Worm (Caenorhabditis elegans) whole organism, young adult: ENCODE measurements around the gene unc-36.

Source experiments
- B0035.1 ChIP-seq: sonication (generic microtip); optimal IDR thresholded peaks from 2 replicates; lab custom pipeline; 2016; ENCODE audit warnings: missing genetic modification characterization, mild to moderate bottlenecking, missing compliant biosample characterization, missing genotype, missing genetic modification reagents
- B0261.1 ChIP-seq: sonication (generic microtip); optimal IDR thresholded peaks from 2 replicates; lab custom pipeline; 2016; ENCODE audit warnings: mild to moderate bottlenecking, missing genetic modification characterization, moderate library complexity, missing compliant biosample characterization
- C06A6.2 ChIP-seq: fragments of 200-800 bp; sonication (Bioruptor generic); conservative IDR thresholded peaks from 2 replicates; pipeline ENCODE4 v1.3.6; 2022; ENCODE audit warnings: missing genetic modification characterization, missing compliant biosample characterization
- C17E4.6 ChIP-seq: fragments of 200-800 bp; sonication (Bioruptor generic); IDR thresholded peaks from 2 replicates; pipeline ENCODE4 v1.3.6; 2022; ENCODE audit warnings: missing genetic modification reagents, missing genetic modification characterization, missing compliant biosample characterization
- F10E7.11 ChIP-seq: sonication (generic microtip); optimal IDR thresholded peaks from 2 replicates; lab custom pipeline; 2017; ENCODE audit warnings: mild to moderate bottlenecking, missing genetic modification characterization, moderate library complexity, missing compliant biosample characterization
- F22D6.2 ChIP-seq: sonication (generic microtip); optimal IDR thresholded peaks from 2 replicates; lab custom pipeline; 2016; ENCODE audit warnings: mild to moderate bottlenecking, missing genetic modification characterization, missing compliant biosample characterization
- F37B4.10 ChIP-seq: fragments of 200-800 bp; sonication (Bioruptor generic); IDR thresholded peaks from 2 replicates; pipeline ENCODE4 v1.3.6; 2022; ENCODE audit warnings: missing genetic modification characterization, missing compliant biosample characterization
- F49E8.2 ChIP-seq: sonication (generic microtip); optimal IDR thresholded peaks from 3 replicates; lab custom pipeline; 2017; ENCODE audit warnings: missing genetic modification characterization, mild to moderate bottlenecking, missing compliant biosample characterization, antibody characterized with exemption, moderate library complexity; ENCODE audit not compliant: insufficient read depth
- F57C9.4 ChIP-seq: sonication (generic microtip); optimal IDR thresholded peaks from 2 replicates; lab custom pipeline; 2017; ENCODE audit warnings: mild to moderate bottlenecking, missing genetic modification characterization, missing compliant biosample characterization
- T07F8.4 ChIP-seq: sonication (generic microtip); optimal IDR thresholded peaks from 2 replicates; lab custom pipeline; 2016; ENCODE audit warnings: mild to moderate bottlenecking, missing genetic modification characterization, moderate library complexity, missing compliant biosample characterization
- Y56A3A.18 ChIP-seq: fragments of 200-800 bp; sonication (Bioruptor generic); IDR thresholded peaks from 2 replicates; pipeline ENCODE4 v1.3.6; 2022; ENCODE audit warnings: missing genetic modification reagents, missing genetic modification characterization, missing compliant biosample characterization
- Y67H2A.10 ChIP-seq: fragments of 200-800 bp; sonication (Bioruptor generic); conservative IDR thresholded peaks from 2 replicates; pipeline ENCODE4 v1.3.6; 2022; ENCODE audit warnings: missing genetic modification reagents, missing genetic modification characterization, missing compliant biosample characterization
- aptf-2 ChIP-seq: fragments of 200-800 bp; sonication (Bioruptor generic); conservative IDR thresholded peaks from 2 replicates; pipeline ENCODE4 v1.3.6; 2022; ENCODE audit warnings: missing genetic modification reagents, missing genetic modification characterization, missing compliant biosample characterization
- aptf-3 ChIP-seq: fragments of 200-800 bp; sonication (Bioruptor generic); IDR thresholded peaks from 2 replicates; pipeline ENCODE4 v1.3.6; 2022; ENCODE audit warnings: missing genetic modification characterization, missing compliant biosample characterization
- athp-1 ChIP-seq: sonication (generic microtip); optimal IDR thresholded peaks from 2 replicates; lab custom pipeline; 2017; ENCODE audit warnings: mild to moderate bottlenecking, missing genetic modification characterization, missing compliant biosample characterization
- bed-1 ChIP-seq: fragments of 200-800 bp; sonication (Bioruptor generic); IDR thresholded peaks from 2 replicates; pipeline ENCODE4 v1.3.6; 2022; ENCODE audit warnings: missing genetic modification reagents, missing genetic modification characterization, missing compliant biosample characterization
- bed-2 ChIP-seq: fragments of 200-800 bp; sonication (Bioruptor generic); IDR thresholded peaks from 2 replicates; pipeline ENCODE4 v1.3.6; 2022; ENCODE audit warnings: missing genetic modification reagents, missing genetic modification characterization, missing compliant biosample characterization
- ceh-27 ChIP-seq: fragments of 200-800 bp; sonication (Bioruptor generic); optimal IDR thresholded peaks from 2 replicates; lab custom pipeline; 2018; ENCODE audit warnings: mild to moderate bottlenecking, missing genetic modification characterization, moderate library complexity, missing compliant biosample characterization
- egl-44 ChIP-seq: fragments of 200-800 bp; sonication (Bioruptor generic); IDR thresholded peaks from 2 replicates; pipeline ENCODE4 v1.3.6; 2022; ENCODE audit warnings: missing genetic modification reagents, missing genetic modification characterization, missing compliant biosample characterization
- ets-4 ChIP-seq: fragments of 200-800 bp; sonication (Bioruptor generic); optimal IDR thresholded peaks from 2 replicates; lab custom pipeline; 2018; ENCODE audit warnings: mild to moderate bottlenecking, missing genetic modification characterization, missing compliant biosample characterization
- hlh-12 ChIP-seq: sonication (generic microtip); optimal IDR thresholded peaks from 2 replicates; lab custom pipeline; 2016; ENCODE audit warnings: missing genetic modification characterization, missing compliant biosample characterization
- hlh-26 ChIP-seq: fragments of 200-800 bp; sonication (Bioruptor generic); conservative IDR thresholded peaks from 2 replicates; pipeline ENCODE4 v1.3.6; 2022; ENCODE audit warnings: missing genetic modification reagents, missing genetic modification characterization, missing compliant biosample characterization
- hmg-1.2 ChIP-seq: fragments of 200-800 bp; sonication (Bioruptor generic); IDR thresholded peaks from 2 replicates; pipeline ENCODE4 v1.3.6; 2022; ENCODE audit warnings: missing genetic modification reagents, missing genetic modification characterization, missing compliant biosample characterization
- hrde-1 ChIP-seq: sonication (generic microtip); optimal IDR thresholded peaks from 2 replicates; lab custom pipeline; 2016; ENCODE audit warnings: missing genetic modification characterization, mild to moderate bottlenecking, missing compliant biosample characterization, moderate library complexity, missing genotype, missing genetic modification reagents, borderline replicate concordance
- let-526 ChIP-seq: fragments of 200-800 bp; sonication (Bioruptor generic); IDR thresholded peaks from 2 replicates; pipeline ENCODE4 v1.3.6; 2022; ENCODE audit warnings: missing genetic modification reagents, missing genetic modification characterization, missing compliant biosample characterization
- let-607 ChIP-seq, 2 experiments: fragments of 200-800 bp in 1 of 2; sonication (Bioruptor generic) in 1 of 2; sonication (generic microtip) in 1 of 2; optimal IDR thresholded peaks; 2 replicates each; lab custom pipeline; 2016 to 2018; ENCODE audit warnings: mild to moderate bottlenecking in 2 of 2, missing compliant biosample characterization in 2 of 2, missing genetic modification characterization in 2 of 2, moderate library complexity in 2 of 2, missing genotype in 1 of 2
- lsy-27 ChIP-seq: sonication (generic microtip); optimal IDR thresholded peaks from 2 replicates; lab custom pipeline; 2017; ENCODE audit warnings: missing genetic modification characterization, mild to moderate bottlenecking, missing compliant biosample characterization, antibody characterized with exemption, missing genotype, borderline replicate concordance; ENCODE audit not compliant: insufficient read depth
- madf-8 ChIP-seq: fragments of 200-800 bp; sonication (Bioruptor generic); conservative IDR thresholded peaks from 2 replicates; pipeline ENCODE4 v1.3.6; 2022; ENCODE audit warnings: missing genetic modification reagents, missing genetic modification characterization, missing compliant biosample characterization
- mel-28 ChIP-seq: sonication (generic microtip); optimal IDR thresholded peaks from 2 replicates; lab custom pipeline; 2016; ENCODE audit warnings: borderline replicate concordance, mild to moderate bottlenecking, missing genetic modification characterization, missing compliant biosample characterization
- nhr-120 ChIP-seq: fragments of 200-800 bp; sonication (Bioruptor generic); IDR thresholded peaks from 2 replicates; pipeline ENCODE4 v1.3.6; 2022; ENCODE audit warnings: missing genetic modification characterization, missing compliant biosample characterization
- nhr-179 ChIP-seq: sonication (generic microtip); optimal IDR thresholded peaks from 2 replicates; lab custom pipeline; 2016; ENCODE audit warnings: mild to moderate bottlenecking, missing genetic modification characterization, missing compliant biosample characterization
- nhr-90 ChIP-seq: sonication (generic microtip); optimal IDR thresholded peaks from 2 replicates; lab custom pipeline; 2016; ENCODE audit warnings: missing genotype, mild to moderate bottlenecking, missing genetic modification characterization, missing compliant biosample characterization
- rcor-1 ChIP-seq: fragments of 200-800 bp; sonication (Bioruptor generic); IDR thresholded peaks from 2 replicates; pipeline ENCODE4 v1.3.6; 2022; ENCODE audit warnings: missing genetic modification reagents, missing genetic modification characterization, missing compliant biosample characterization
- rec-8 ChIP-seq, 2 experiments: sonication (generic microtip); optimal IDR thresholded peaks; 2 replicates each; lab custom pipeline; 2016; ENCODE audit warnings: mild to moderate bottlenecking in 2 of 2, missing genetic modification characterization in 2 of 2, missing genetic modification reagents in 2 of 2, missing genotype in 2 of 2, missing biosample characterization in 1 of 2, missing compliant biosample characterization in 1 of 2, moderate library complexity in 1 of 2
- sea-2 ChIP-seq: fragments of 200-800 bp; sonication (Bioruptor generic); IDR thresholded peaks from 2 replicates; pipeline ENCODE4 v1.3.6; 2022; ENCODE audit warnings: missing genetic modification characterization, missing compliant biosample characterization
- snpc-3.4 ChIP-seq: sonication (generic microtip); optimal IDR thresholded peaks from 2 replicates; lab custom pipeline; 2017; ENCODE audit warnings: missing genetic modification characterization, mild to moderate bottlenecking, missing compliant biosample characterization, antibody characterized with exemption, moderate library complexity, missing genotype, missing genetic modification reagents
- sptf-2 ChIP-seq: fragments of 200-800 bp; sonication (Bioruptor generic); optimal IDR thresholded peaks from 2 replicates; lab custom pipeline; 2018; ENCODE audit warnings: mild to moderate bottlenecking, missing genetic modification characterization, missing compliant biosample characterization
- tlf-1 ChIP-seq: fragments of 200-800 bp; sonication (Bioruptor generic); optimal IDR thresholded peaks from 2 replicates; lab custom pipeline; 2018; ENCODE audit warnings: mild to moderate bottlenecking, missing genetic modification characterization, missing compliant biosample characterization
- unc-130 ChIP-seq: sonication (generic microtip); optimal IDR thresholded peaks from 2 replicates; lab custom pipeline; 2016; ENCODE audit warnings: missing genetic modification reagents, missing genetic modification characterization, missing compliant biosample characterization
- unc-62 ChIP-seq: fragments of 150-350 bp; optimal IDR thresholded peaks from 2 replicates; lab custom pipeline; 2014; ENCODE audit warnings: missing biosample characterization, missing genetic modification reagents, missing genetic modification characterization
- xnd-1 ChIP-seq: sonication (generic microtip); optimal IDR thresholded peaks from 2 replicates; lab custom pipeline; 2016; ENCODE audit warnings: missing genotype, missing genetic modification reagents, missing genetic modification characterization, missing compliant biosample characterization
- zim-3 ChIP-seq: sonication (generic microtip); optimal IDR thresholded peaks from 2 replicates; lab custom pipeline; 2017; ENCODE audit warnings: mild to moderate bottlenecking, missing genetic modification characterization, moderate library complexity, missing compliant biosample characterization
- ztf-22 ChIP-seq: fragments of 200-800 bp; sonication (Bioruptor generic); optimal IDR thresholded peaks from 2 replicates; lab custom pipeline; 2018; ENCODE audit warnings: mild to moderate bottlenecking, missing genetic modification characterization, moderate library complexity, missing compliant biosample characterization
- ztf-25 ChIP-seq: fragments of 200-800 bp; sonication (Bioruptor generic); IDR thresholded peaks from 2 replicates; pipeline ENCODE4 v1.3.6; 2022; ENCODE audit warnings: missing genetic modification reagents, missing genetic modification characterization, missing compliant biosample characterization
- ztf-3 ChIP-seq: fragments of 200-800 bp; sonication (Bioruptor generic); optimal IDR thresholded peaks from 2 replicates; lab custom pipeline; 2018; ENCODE audit warnings: mild to moderate bottlenecking, missing genetic modification characterization, missing compliant biosample characterization

Gene unc-36

ce11 chrIII:8201117-8201516 lies at the start of gene unc-36:
unc-36 (minus strand) TSS chrIII:8201217.
- TF ChIP-seq egl-44 (GFP tag; lab: Robert Waterston, UW) (no peak), B0035.1 (tag; lab: Kevin White, UChicago) (no peak), let-526 (GFP tag; lab: Robert Waterston, UW) (no peak), snpc-3.4 (tag; lab: Kevin White, UChicago) (no peak), nhr-179 (no peak), ztf-3 (GFP tag; lab: Kevin White, UChicago) (no peak), mel-28 (tag; lab: Kevin White, UChicago) (no peak), bed-2 (GFP tag; lab: Robert Waterston, UW) (no peak), hmg-1.2 (no peak), Y67H2A.10 (GFP tag; lab: Robert Waterston, UW) (no peak), F49E8.2 (no peak), athp-1 (tag; lab: Kevin White, UChicago) (no peak), unc-62 (GFP tag; lab: Kevin White, UChicago) (no peak), C06A6.2 (GFP tag; lab: Robert Waterston, UW) (no peak), tlf-1 (GFP tag; lab: Kevin White, UChicago) (no peak), aptf-3 (GFP tag; lab: Robert Waterston, UW) (no peak)

- TF ChIP-seq bed-1, result no peak
- no peak for TF ChIP-seq mel-28 (tag; lab: Kevin White, UChicago)
- no peak for TF ChIP-seq T07F8.4 (tag; lab: Kevin White, UChicago)
- no peak for TF ChIP-seq xnd-1 (tag; lab: Kevin White, UChicago)
- TF ChIP-seq B0035.1 (tag; lab: Kevin White, UChicago), result no peak
- TF ChIP-seq unc-130 (GFP tag; lab: Kevin White, UChicago), result peak; percentile 68
- no peak for TF ChIP-seq F37B4.10 (GFP tag; lab: Robert Waterston, UW)
- no peak for TF ChIP-seq nhr-120 (GFP tag; lab: Robert Waterston, UW)
- TF ChIP-seq ceh-27 (GFP tag; lab: Kevin White, UChicago), result peak; percentile 30
- TF ChIP-seq sea-2 (GFP tag; lab: Robert Waterston, UW), result no peak
- TF ChIP-seq snpc-3.4 (tag; lab: Kevin White, UChicago), result peak; percentile 28
- TF ChIP-seq aptf-2 (GFP tag; lab: Robert Waterston, UW), result 0 out of 2 replicates have a peak, but pooled peaks have one; percentile 51
- no peak for TF ChIP-seq F10E7.11 (tag; lab: Kevin White, UChicago)
- TF ChIP-seq sptf-2 (GFP tag; lab: Kevin White, UChicago), result no peak
- no peak for TF ChIP-seq hlh-12 (tag; lab: Kevin White, UChicago)
- TF ChIP-seq F57C9.4 (tag; lab: Kevin White, UChicago), result no peak
- 0 out of 2 replicates have a peak, but pooled peaks have one; percentile 59 for TF ChIP-seq ztf-25 (GFP tag; lab: Robert Waterston, UW)
- no peak for TF ChIP-seq let-607 (tag; optimal IDR thresholded peaks at IDR 0.05; lab: Kevin White, UChicago)
- TF ChIP-seq zim-3, result no peak
- no peak for TF ChIP-seq F22D6.2 (tag; lab: Kevin White, UChicago)
- TF ChIP-seq nhr-90 (tag; lab: Kevin White, UChicago), result no peak
- no peak for TF ChIP-seq B0261.1
- TF ChIP-seq ets-4 (GFP tag; lab: Kevin White, UChicago), result no peak
- no peak for TF ChIP-seq C17E4.6 (GFP tag; lab: Robert Waterston, UW)
- peak; percentile 45; the same call in 1 of the 2 replicates for TF ChIP-seq rcor-1 (GFP tag; lab: Robert Waterston, UW)
- TF ChIP-seq Y56A3A.18 (GFP tag; lab: Robert Waterston, UW), result no peak
- TF ChIP-seq rec-8 (tag; optimal IDR thresholded peaks at IDR 0.05; lab: Kevin White, UChicago), result no peak
- TF ChIP-seq lsy-27 (tag; lab: Kevin White, UChicago), result no peak
- no peak for TF ChIP-seq aptf-3 (GFP tag; lab: Robert Waterston, UW)
- no peak for TF ChIP-seq hlh-26 (GFP tag; lab: Robert Waterston, UW)
- TF ChIP-seq hrde-1 (tag; lab: Kevin White, UChicago), result no peak
- TF ChIP-seq ztf-22, result no peak
- peak; percentile 51; the same call in 1 of the 2 replicates for TF ChIP-seq madf-8
Measured at ce11 chrIII:8250007-8250683, 49.1 kb upstream of the unc-36 start, which contains the start of gene knl-1. knl-1 (plus strand) TSS chrIII:8250632.
